Worm (Caenorhabditis elegans): ENCODE measurements around the gene osta-2.

osta-2 gene

DNA sequence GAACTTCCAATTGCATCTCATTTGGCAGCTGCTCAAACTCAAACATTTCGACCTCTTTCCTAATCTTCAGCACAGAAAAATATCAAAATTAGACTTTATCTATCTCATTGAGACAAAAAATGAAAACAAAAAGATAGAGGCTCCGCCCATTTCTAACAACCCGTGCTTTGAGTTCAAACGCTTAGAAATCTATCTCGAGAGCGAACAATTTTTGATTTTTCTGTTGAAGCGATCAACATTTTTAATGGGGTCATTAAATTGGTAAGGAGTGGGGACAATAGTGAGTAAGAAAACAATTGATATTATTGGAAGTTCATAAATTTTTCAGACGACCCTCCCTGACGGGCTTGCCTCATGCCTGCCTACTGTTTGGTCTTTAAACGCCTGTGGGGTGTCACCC is 8.6 kb upstream of the osta-2 start, which contains the start of the genes C25H3.10 and C25H3.1 (continued):
- TF ChIP-seq mab-9 (GFP tag; IDR thresholded peaks at IDR 0.05), result no peak
- no peak for TF ChIP-seq grh-1 (GFP tag; IDR thresholded peaks at IDR 0.05)
- TF ChIP-seq egl-27 (tag; optimal IDR thresholded peaks at IDR 0.05), result no peak
- peak; percentile 10 for TF ChIP-seq nhr-19 (GFP tag; conservative IDR thresholded peaks at IDR 0.05)
- TF ChIP-seq elt-2 (tag; optimal IDR thresholded peaks at IDR 0.05), result no peak
- TF ChIP-seq sptf-1 (tag; optimal IDR thresholded peaks at IDR 0.05), result no peak
- peak; percentile 20 for TF ChIP-seq blmp-1 (tag; optimal IDR thresholded peaks at IDR 0.05)
- no peak for TF ChIP-seq alr-1 (tag; optimal IDR thresholded peaks at IDR 0.05; ENCODE audit: borderline replicate concordance)
- TF ChIP-seq rnt-1 (tag; optimal IDR thresholded peaks at IDR 0.05), result peak; percentile 44
- TF ChIP-seq pqm-1 (tag; optimal IDR thresholded peaks at IDR 0.05), result no peak
- TF ChIP-seq jun-1 (tag; optimal IDR thresholded peaks at IDR 0.05), result no peak
- TF ChIP-seq nhr-84 (tag; optimal IDR thresholded peaks at IDR 0.05), result no peak
- TF ChIP-seq lin-13 (GFP tag; optimal IDR thresholded peaks at IDR 0.05), result no peak
- TF ChIP-seq ceh-63 (GFP tag; optimal IDR thresholded peaks at IDR 0.05), result no peak
- no peak for TF ChIP-seq ceh-8 (GFP tag; optimal IDR thresholded peaks at IDR 0.05)
- no peak for TF ChIP-seq swsn-7 (tag; optimal IDR thresholded peaks at IDR 0.05)
- TF ChIP-seq dsc-1 (tag; optimal IDR thresholded peaks at IDR 0.05), result no peak
- no peak for TF ChIP-seq unc-86 (tag; optimal IDR thresholded peaks at IDR 0.05)
- no peak for TF ChIP-seq unc-62 (GFP tag; optimal IDR thresholded peaks at IDR 0.05)
- TF ChIP-seq sox-4 (tag; optimal IDR thresholded peaks at IDR 0.05), result no peak
- TF ChIP-seq nhr-76 (tag; optimal IDR thresholded peaks at IDR 0.05), result no peak
- no peak for TF ChIP-seq hlh-17 (GFP tag; optimal IDR thresholded peaks at IDR 0.05; ENCODE audit: borderline replicate concordance)
- TF ChIP-seq elt-3 (tag; optimal IDR thresholded peaks at IDR 0.05), result no peak
- no peak for TF ChIP-seq sup-37 (GFP tag; optimal IDR thresholded peaks at IDR 0.05)
- TF ChIP-seq unc-98 (GFP tag; IDR thresholded peaks at IDR 0.05), result no peak
- TF ChIP-seq hlh-4 (tag; optimal IDR thresholded peaks at IDR 0.05), result no peak
- no peak for TF ChIP-seq nhr-47 (tag; optimal IDR thresholded peaks at IDR 0.05)
- peak; percentile 6 for TF ChIP-seq lin-14 (GFP tag; optimal IDR thresholded peaks at IDR 0.05)
- TF ChIP-seq efl-3 (GFP tag; optimal IDR thresholded peaks at IDR 0.05), result no peak
- no peak for TF ChIP-seq fkh-8 (tag; optimal IDR thresholded peaks at IDR 0.05)

DNA sequence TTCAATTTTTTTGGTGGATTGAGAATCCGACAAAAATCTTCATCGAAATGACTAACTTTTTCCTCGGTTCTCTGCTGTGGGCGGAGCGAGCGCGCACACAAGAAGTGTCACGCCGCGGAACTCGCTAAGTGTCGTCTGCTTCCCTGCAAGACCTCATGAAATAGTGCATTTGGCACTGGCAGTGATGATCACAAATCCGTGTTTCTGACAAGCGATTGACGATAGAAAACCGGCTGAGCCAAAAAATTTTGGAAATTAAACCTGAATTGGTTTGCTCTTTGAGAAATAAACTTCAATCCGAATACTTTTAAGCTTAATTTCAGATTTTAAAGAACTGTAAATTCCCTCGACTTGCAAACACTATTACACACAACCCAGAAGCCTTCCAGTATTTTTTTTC is 6.0 kb upstream of the osta-2 start:
- TF ChIP-seq Y116A8C.19 (tag; optimal IDR thresholded peaks at IDR 0.05; ENCODE audit: borderline replicate concordance) (no peak), pag-3 (tag; optimal IDR thresholded peaks at IDR 0.05; ENCODE audit: borderline replicate concordance, insufficient read depth) (no peak), nhr-84 (tag; optimal IDR thresholded peaks at IDR 0.05) (no peak), nhr-28 (tag; optimal IDR thresholded peaks at IDR 0.05) (no peak), sox-4 (tag; optimal IDR thresholded peaks at IDR 0.05) (no peak), hpl-2 (GFP tag; optimal IDR thresholded peaks at IDR 0.05) (no peak), dpl-1 (GFP tag; optimal IDR thresholded peaks at IDR 0.05) (peak; percentile 40 to 50 (median 43)), hlh-17 (GFP tag; optimal IDR thresholded peaks at IDR 0.05; ENCODE audit: borderline replicate concordance) (no peak), elt-3 (tag; optimal IDR thresholded peaks at IDR 0.05) (peak in 1 of 6 experiments; percentile 35), skn-1 (tag; optimal IDR thresholded peaks at IDR 0.05) (peak; percentile 34), ceh-63 (GFP tag; optimal IDR thresholded peaks at IDR 0.05) (no peak), lin-15B (tag; optimal IDR thresholded peaks at IDR 0.05) (peak; percentile 36), fkh-10 (GFP tag; optimal IDR thresholded peaks at IDR 0.05) (no peak), unc-86 (tag; optimal IDR thresholded peaks at IDR 0.05) (peak; percentile 40), mef-2 (tag; optimal IDR thresholded peaks at IDR 0.05) (no peak), elt-2 (tag; optimal IDR thresholded peaks at IDR 0.05) (peak; percentile 87), nhr-20 (tag; optimal IDR thresholded peaks at IDR 0.05) (peak; percentile 78), mab-9 (GFP tag; IDR thresholded peaks at IDR 0.05) (peak; percentile 35; the same call in 1 of the 2 replicates), aly-2 (tag; optimal IDR thresholded peaks at IDR 0.05) (peak; percentile 49), C16A3.4 (tag; optimal IDR thresholded peaks at IDR 0.05) (peak; percentile 21), blmp-1 (tag; optimal IDR thresholded peaks at IDR 0.05) (peak; percentile 17), sup-37 (GFP tag; optimal IDR thresholded peaks at IDR 0.05) (peak; percentile 54), fkh-4 (tag; optimal IDR thresholded peaks at IDR 0.05; ENCODE audit: borderline replicate concordance) (no peak), C34B4.2 (tag; optimal IDR thresholded peaks at IDR 0.05) (no peak), lin-13 (GFP tag; optimal IDR thresholded peaks at IDR 0.05) (peak; percentile 53), tlp-1 (tag; optimal IDR thresholded peaks at IDR 0.05) (no peak), nhr-19 (GFP tag; conservative IDR thresholded peaks at IDR 0.05) (peak; percentile 89), nhr-12 (tag; optimal IDR thresholded peaks at IDR 0.05) (no peak), ceh-8 (GFP tag; optimal IDR thresholded peaks at IDR 0.05) (no peak), nhr-71 (tag; optimal IDR thresholded peaks at IDR 0.05) (peak; percentile 89), nhr-76 (tag; optimal IDR thresholded peaks at IDR 0.05) (no peak), ceh-88 (GFP tag; IDR thresholded peaks at IDR 0.05) (no peak), alr-1 (tag; optimal IDR thresholded peaks at IDR 0.05; ENCODE audit: borderline replicate concordance) (no peak), lin-14 (GFP tag; optimal IDR thresholded peaks at IDR 0.05) (peak; percentile 71), zag-1 (tag; optimal IDR thresholded peaks at IDR 0.05) (no peak)
